Worm (Caenorhabditis elegans) whole organism, L1 larva: ENCODE measurements around the gene T24B8.3.

Experiments used
- aly-2 ChIP-seq: fragments of 150-350 bp; optimal IDR thresholded peaks from 2 replicates; lab custom pipeline; 2014; ENCODE audit warnings: missing biosample characterization, missing genetic modification characterization
- ama-1 ChIP-seq: fragments of 150-350 bp; optimal IDR thresholded peaks from 2 replicates; lab custom pipeline; 2014
- egl-13 ChIP-seq: sonication (generic microtip); optimal IDR thresholded peaks from 2 replicates; lab custom pipeline; 2016; ENCODE audit warnings: missing genotype, missing genetic modification reagents, missing genetic modification characterization, missing compliant biosample characterization
- elt-2 ChIP-seq: sonication (generic microtip); optimal IDR thresholded peaks from 2 replicates; lab custom pipeline; 2016; ENCODE audit warnings: missing genetic modification characterization, mild to moderate bottlenecking, inconsistent platforms, missing compliant biosample characterization, missing genetic modification reagents
- fkh-10 ChIP-seq: sonication (generic microtip); optimal IDR thresholded peaks from 2 replicates; lab custom pipeline; 2017; ENCODE audit warnings: missing biosample characterization, missing genetic modification reagents, missing genetic modification characterization
- fos-1 ChIP-seq: fragments of 150-350 bp; optimal IDR thresholded peaks from 2 replicates; lab custom pipeline; 2014; ENCODE audit warnings: missing biosample characterization, missing genetic modification characterization
- nhr-19 ChIP-seq: fragments of 200-800 bp; sonication (Bioruptor generic); conservative IDR thresholded peaks from 2 replicates; pipeline ENCODE4 v1.3.6; 2022; ENCODE audit warnings: missing genetic modification characterization, missing compliant biosample characterization
- nhr-20 ChIP-seq: sonication (generic microtip); optimal IDR thresholded peaks from 2 replicates; lab custom pipeline; 2016; ENCODE audit warnings: mild to moderate bottlenecking, missing genetic modification characterization, missing compliant biosample characterization
- nhr-76 ChIP-seq: sonication (generic microtip); optimal IDR thresholded peaks from 2 replicates; lab custom pipeline; 2017; ENCODE audit warnings: missing biosample characterization, missing genetic modification characterization
- vab-15 ChIP-seq: sonication (generic microtip); optimal IDR thresholded peaks from 2 replicates; lab custom pipeline; 2017; ENCODE audit warnings: missing genotype, mild to moderate bottlenecking, missing genetic modification characterization, missing compliant biosample characterization

DNA sequence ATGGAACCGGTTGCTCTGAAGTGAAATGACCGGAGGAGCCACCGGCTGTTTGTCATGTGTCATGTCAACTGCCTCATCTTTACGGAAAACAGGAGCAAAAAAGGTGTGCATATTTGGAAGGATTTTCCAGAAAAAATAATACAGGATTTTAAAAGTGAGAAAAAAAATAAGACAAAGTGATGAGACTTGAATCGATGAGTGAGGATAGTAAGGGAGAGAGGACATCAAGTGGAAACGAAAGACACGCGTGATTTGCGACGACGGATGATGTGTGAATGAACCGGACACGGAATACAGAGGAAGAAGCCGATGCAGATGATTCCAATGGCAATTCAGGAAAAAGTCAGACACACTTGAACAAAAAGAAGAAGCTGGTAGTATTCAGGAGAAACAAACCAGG lies 36.6 kb downstream of the T24B8.3 start:
- TF ChIP-seq nhr-19 (GFP tag; lab: Robert Waterston, UW) (no peak), fkh-10 (no peak), nhr-20 (tag; lab: Kevin White, UChicago) (no peak), nhr-76 (tag; lab: Kevin White, UChicago) (no peak), vab-15 (tag; lab: Kevin White, UChicago) (no peak), aly-2 (tag; lab: Kevin White, UChicago) (no peak), ama-1 (lab: Kevin White, UChicago) (no peak), elt-2 (no peak), egl-13 (tag; lab: Kevin White, UChicago) (no peak), fos-1 (no peak)
